Fruit fly (Drosophila melanogaster) S2 (cell line): ENCODE results near the gene Nin.

Experiments used
- CG8478 ChIP-seq: fragments of >200 bp; optimal IDR thresholded peaks from 2 replicates; lab custom pipeline; 2018
- CTCF ChIP-seq, 2 experiments: fragments of >200 bp; optimal IDR thresholded peaks; 2 replicates each; lab custom pipeline; 2018

Gene Nin

dm6 chr2L:5247384-5247783, 31.0 kb downstream of the Nin start:
- TF ChIP-seq CTCF (optimal IDR thresholded peaks at IDR 0.05; lab: Kevin White, UChicago) (no peak), CG8478 (no peak)

- TF ChIP-seq CTCF (optimal IDR thresholded peaks at IDR 0.05; lab: Kevin White, UChicago) (no peak), CG8478 (no peak)
These were observed 32.9 kb downstream of the Nin start for dm6 chr2L:5245363-5245892.

- TF ChIP-seq CG8478 (no peak), CTCF (optimal IDR thresholded peaks at IDR 0.05; lab: Kevin White, UChicago) (no peak)
These were observed 36.0 kb downstream of the Nin start for dm6 chr2L:5242194-5242914.

dm6 chr2L:5240520-5240919, 37.8 kb downstream of the Nin start:
- TF ChIP-seq CTCF (optimal IDR thresholded peaks at IDR 0.05; lab: Kevin White, UChicago) (no peak), CG8478 (no peak)

- TF ChIP-seq CTCF (optimal IDR thresholded peaks at IDR 0.05; lab: Kevin White, UChicago) (no peak), CG8478 (no peak)
These were observed 38.7 kb downstream of the Nin start for dm6 chr2L:5239433-5240278.

dm6 chr2L:5238567-5238925, 39.8 kb downstream of the Nin start:
- TF ChIP-seq CG8478: no peak
- TF ChIP-seq CTCF (optimal IDR thresholded peaks at IDR 0.05; lab: Kevin White, UChicago): no peak

dm6 chr2L:5237899-5238566, 40.3 kb downstream of the Nin start:
- TF ChIP-seq CG8478 (no peak), CTCF (optimal IDR thresholded peaks at IDR 0.05; lab: Kevin White, UChicago) (no peak)

dm6 chr2L:5237175-5237753, 41.1 kb downstream of the Nin start:
- no peak for TF ChIP-seq CTCF (optimal IDR thresholded peaks at IDR 0.05; lab: Kevin White, UChicago)
- no peak for TF ChIP-seq CG8478

- no peak for TF ChIP-seq CG8478
- no peak for TF ChIP-seq CTCF (optimal IDR thresholded peaks at IDR 0.05; lab: Kevin White, UChicago)
These were observed 42.0 kb downstream of the Nin start for dm6 chr2L:5236346-5236809.

- TF ChIP-seq CG8478 (no peak), CTCF (optimal IDR thresholded peaks at IDR 0.05; lab: Kevin White, UChicago) (no peak)
These were observed 43.5 kb downstream of the Nin start for dm6 chr2L:5234714-5235298.

dm6 chr2L:5232967-5233909, 45.1 kb downstream of the Nin start:
- TF ChIP-seq CTCF (optimal IDR thresholded peaks at IDR 0.05; lab: Kevin White, UChicago) (no peak), CG8478 (no peak)

- TF ChIP-seq CG8478 (no peak), CTCF (optimal IDR thresholded peaks at IDR 0.05; lab: Kevin White, UChicago) (no peak)
These were observed 46.2 kb downstream of the Nin start for dm6 chr2L:5232175-5232574.

- TF ChIP-seq CTCF (optimal IDR thresholded peaks at IDR 0.05; lab: Kevin White, UChicago) (no peak), CG8478 (no peak)
These were observed 46.9 kb downstream of the Nin start for dm6 chr2L:5231437-5231836.

dm6 chr2L:5230772-5231171, 47.6 kb downstream of the Nin start:
- TF ChIP-seq CTCF (optimal IDR thresholded peaks at IDR 0.05; lab: Kevin White, UChicago) (no peak), CG8478 (no peak)
